Worm (Caenorhabditis elegans) whole organism, L2 larva: Measurements from ENCODE around the gene F32A5.4.

ENCODE experiments used
- R02D3.7 ChIP-seq: fragments of 150-350 bp; optimal IDR thresholded peaks from 2 replicates; lab custom pipeline; 2014; ENCODE audit warnings: missing biosample characterization, missing genetic modification characterization
- ama-1 ChIP-seq: fragments of 150-350 bp; optimal IDR thresholded peaks from 2 replicates; lab custom pipeline; 2018; ENCODE audit warnings: inconsistent platforms
- ceh-16 ChIP-seq: fragments of 150-350 bp; optimal IDR thresholded peaks from 2 replicates; lab custom pipeline; 2014; ENCODE audit warnings: missing biosample characterization, missing genetic modification characterization
- elt-1 ChIP-seq: fragments of 150-350 bp; optimal IDR thresholded peaks from 2 replicates; lab custom pipeline; 2014; ENCODE audit warnings: missing biosample characterization, missing genetic modification characterization
- lin-39 ChIP-seq: fragments of 150-350 bp; optimal IDR thresholded peaks from 2 replicates; lab custom pipeline; 2014; ENCODE audit warnings: missing biosample characterization, missing genetic modification reagents, missing genetic modification characterization
- lsy-2 ChIP-seq, 2 experiments: fragments of 150-350 bp in 1 of 2; sonication (generic microtip) in 1 of 2; optimal IDR thresholded peaks; 2 replicates each; lab custom pipeline; 2014 to 2017; ENCODE audit warnings: missing biosample characterization in 2 of 2, missing genetic modification characterization in 2 of 2
- mdl-1 ChIP-seq, 2 experiments: fragments of 150-350 bp in 1 of 2; sonication (generic microtip) in 1 of 2; optimal IDR thresholded peaks; 2 replicates each; lab custom pipeline; 2017; ENCODE audit warnings: missing biosample characterization in 2 of 2, missing genetic modification characterization in 2 of 2
- nhr-23 ChIP-seq: fragments of 150-350 bp; optimal IDR thresholded peaks from 2 replicates; lab custom pipeline; 2014; ENCODE audit warnings: missing biosample characterization, missing genetic modification reagents, missing genetic modification characterization
- unc-39 ChIP-seq: fragments of 150-350 bp; optimal IDR thresholded peaks from 2 replicates; lab custom pipeline; 2014; ENCODE audit warnings: missing biosample characterization, missing genetic modification characterization
- unc-62 ChIP-seq: fragments of 150-350 bp; optimal IDR thresholded peaks from 2 replicates; lab custom pipeline; 2014; ENCODE audit warnings: missing biosample characterization, missing genetic modification reagents, missing genetic modification characterization

DNA sequence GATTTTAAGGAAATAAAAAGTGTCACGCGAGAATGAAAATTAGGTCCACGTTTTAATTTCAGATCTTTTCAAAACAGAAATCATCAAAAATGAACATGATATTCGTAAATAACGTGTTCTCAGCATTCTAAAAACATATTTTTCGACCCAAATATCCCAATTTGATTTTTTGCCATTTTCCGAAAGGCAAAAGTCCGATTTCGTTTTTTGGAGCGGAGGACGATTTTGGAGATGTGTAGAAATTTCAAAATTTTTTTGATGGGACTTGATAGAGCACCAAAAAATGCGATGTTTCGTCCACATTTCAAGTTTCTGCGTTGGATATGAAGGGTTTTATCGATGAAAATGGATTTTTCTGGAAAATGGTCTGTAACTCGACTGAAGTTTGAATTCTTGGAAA lies 1.7 kb downstream of the F32A5.4 start:
- TF ChIP-seq R02D3.7 (tag; lab: Kevin White, UChicago) (no peak), unc-39 (tag; lab: Kevin White, UChicago) (no peak), lin-39 (tag; lab: Kevin White, UChicago) (no peak), lsy-2 (tag; optimal IDR thresholded peaks at IDR 0.05; lab: Kevin White, UChicago) (no peak), ama-1 (lab: Kevin White, UChicago) (no peak), ceh-16 (tag; lab: Kevin White, UChicago) (no peak), mdl-1 (tag; optimal IDR thresholded peaks at IDR 0.05; lab: Kevin White, UChicago) (no peak), unc-62 (GFP tag; lab: Kevin White, UChicago) (no peak), nhr-23 (no peak), elt-1 (tag; lab: Kevin White, UChicago) (no peak)
